Fruit fly (Drosophila melanogaster) whole organism, prepupa: ENCODE results near the gene Hr39.

Source experiments
- CG1621 ChIP-seq: fragments of 200-800 bp; sonication (Bioruptor generic); optimal IDR thresholded peaks from 3 replicates; lab custom pipeline; 2018; ENCODE audit warnings: missing biosample characterization, mild to moderate bottlenecking, missing genetic modification characterization
- CG3919 ChIP-seq: fragments of 200-800 bp; sonication (Bioruptor generic); optimal IDR thresholded peaks from 3 replicates; lab custom pipeline; 2016; ENCODE audit warnings: missing biosample characterization, missing genetic modification characterization
- CG6792 ChIP-seq: fragments of 200-800 bp; sonication (Bioruptor generic); optimal IDR thresholded peaks from 3 replicates; lab custom pipeline; 2016; ENCODE audit warnings: missing biosample characterization, missing genetic modification characterization
- Eip75B ChIP-seq: fragments of 200-800 bp; sonication (Bioruptor generic); optimal IDR thresholded peaks from 3 replicates; lab custom pipeline; 2016; ENCODE audit warnings: missing biosample characterization, missing genetic modification characterization
- Hr39 ChIP-seq: fragments of 200-800 bp; sonication (Bioruptor generic); optimal IDR thresholded peaks from 2 replicates; lab custom pipeline; 2016; ENCODE audit warnings: missing biosample characterization, missing genetic modification characterization
- Hr4 ChIP-seq: fragments of 200-800 bp; sonication (Bioruptor generic); optimal IDR thresholded peaks from 3 replicates; lab custom pipeline; 2016; ENCODE audit warnings: missing biosample characterization, missing genetic modification characterization

DNA sequence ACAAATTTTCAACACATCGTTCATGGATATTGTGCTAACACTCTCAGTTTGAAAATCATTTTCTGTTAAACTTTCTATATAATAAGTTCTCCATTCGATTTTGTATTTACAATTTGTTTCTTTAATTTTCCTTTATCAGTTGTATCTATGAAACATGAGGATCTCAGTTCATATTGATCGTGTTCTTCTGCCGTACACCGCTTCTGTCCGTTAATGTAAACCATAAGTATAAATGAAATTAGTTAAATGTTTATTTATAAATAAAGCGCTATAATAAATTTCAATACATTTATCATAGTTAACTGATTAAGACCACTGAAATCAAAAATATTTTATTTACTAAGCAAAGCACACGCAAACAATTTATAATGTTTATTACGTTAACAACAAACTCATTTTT, 22.0 kb downstream of the Hr39 start:
- TF ChIP-seq CG1621 (no peak), Eip75B (GFP tag; lab: Kevin White, UChicago) (no peak), Hr4 (GFP tag; lab: Kevin White, UChicago) (no peak), CG6792 (GFP tag; lab: Kevin White, UChicago) (no peak), CG3919 (GFP tag; lab: Kevin White, UChicago) (no peak), Hr39 (GFP tag; lab: Kevin White, UChicago) (no peak)
